Worm (Caenorhabditis elegans) whole organism, young adult: ENCODE data around the gene T08H10.3.

Source experiments
- F22D6.2 ChIP-seq: sonication (generic microtip); optimal IDR thresholded peaks from 2 replicates; lab custom pipeline; 2016; ENCODE audit warnings: mild to moderate bottlenecking, missing genetic modification characterization, missing compliant biosample characterization
- ama-1 ChIP-seq, 3 experiments: fragments of 150-350 bp in 1 of 3; sonication (generic microtip) in 2 of 3; optimal IDR thresholded peaks; 2 replicates each; lab custom pipeline; 2014 to 2018; ENCODE audit warnings: missing biosample characterization in 2 of 3, missing genetic modification characterization in 2 of 3, missing genetic modification reagents in 2 of 3
- ceh-100 ChIP-seq: fragments of 200-800 bp; sonication (Bioruptor generic); IDR thresholded peaks from 2 replicates; pipeline ENCODE4 v1.3.6; 2022; ENCODE audit warnings: missing genetic modification reagents, missing genetic modification characterization, missing compliant biosample characterization
- dox-1 ChIP-seq: fragments of 200-800 bp; sonication (Bioruptor generic); IDR thresholded peaks from 2 replicates; pipeline ENCODE4 v1.3.6; 2022; ENCODE audit warnings: missing genetic modification reagents, missing genetic modification characterization, missing compliant biosample characterization
- let-607 ChIP-seq, 2 experiments: fragments of 200-800 bp in 1 of 2; sonication (Bioruptor generic) in 1 of 2; sonication (generic microtip) in 1 of 2; optimal IDR thresholded peaks; 2 replicates each; lab custom pipeline; 2016 to 2018; ENCODE audit warnings: mild to moderate bottlenecking in 2 of 2, missing compliant biosample characterization in 2 of 2, missing genetic modification characterization in 2 of 2, moderate library complexity in 2 of 2, missing genotype in 1 of 2
- lir-1 ChIP-seq: fragments of 200-800 bp; sonication (Bioruptor generic); conservative IDR thresholded peaks from 2 replicates; pipeline ENCODE4 v1.3.6; 2022; ENCODE audit warnings: missing genetic modification reagents, missing genetic modification characterization, missing compliant biosample characterization
- pha-4 ChIP-seq: fragments of 150-350 bp; sonication (generic microtip); optimal IDR thresholded peaks from 2 replicates; lab custom pipeline; 2014; ENCODE audit warnings: missing biosample characterization, missing genetic modification reagents, missing genetic modification characterization
- sdz-38 ChIP-seq: sonication (generic microtip); optimal IDR thresholded peaks from 2 replicates; lab custom pipeline; 2016; ENCODE audit warnings: missing genotype, missing genetic modification characterization, missing compliant biosample characterization

- no peak for TF ChIP-seq pha-4 (tag; lab: Kevin White, UChicago)
- TF ChIP-seq F22D6.2 (tag; lab: Kevin White, UChicago), result no peak
- no peak for TF ChIP-seq ama-1 (optimal IDR thresholded peaks at IDR 0.05; lab: Kevin White, UChicago)
- TF ChIP-seq ama-1 (GFP tag; optimal IDR thresholded peaks at IDR 0.05; lab: Kevin White, UChicago), result no peak
- TF ChIP-seq let-607 (tag; optimal IDR thresholded peaks at IDR 0.05; lab: Kevin White, UChicago), result no peak
- TF ChIP-seq sdz-38 (tag; lab: Kevin White, UChicago), result no peak
- no peak for TF ChIP-seq dox-1 (GFP tag; lab: Robert Waterston, UW)
- no peak for TF ChIP-seq ceh-100 (GFP tag; lab: Robert Waterston, UW)
- no peak for TF ChIP-seq lir-1 (GFP tag; lab: Robert Waterston, UW)
These were observed 41.6 kb upstream of the T08H10.3 start, which contains the start of gene Y47D7A.12 for ce11 chrV:4429576-4429975.
